Worm (Caenorhabditis elegans): ENCODE results near the gene C44C10.10.

DNA sequence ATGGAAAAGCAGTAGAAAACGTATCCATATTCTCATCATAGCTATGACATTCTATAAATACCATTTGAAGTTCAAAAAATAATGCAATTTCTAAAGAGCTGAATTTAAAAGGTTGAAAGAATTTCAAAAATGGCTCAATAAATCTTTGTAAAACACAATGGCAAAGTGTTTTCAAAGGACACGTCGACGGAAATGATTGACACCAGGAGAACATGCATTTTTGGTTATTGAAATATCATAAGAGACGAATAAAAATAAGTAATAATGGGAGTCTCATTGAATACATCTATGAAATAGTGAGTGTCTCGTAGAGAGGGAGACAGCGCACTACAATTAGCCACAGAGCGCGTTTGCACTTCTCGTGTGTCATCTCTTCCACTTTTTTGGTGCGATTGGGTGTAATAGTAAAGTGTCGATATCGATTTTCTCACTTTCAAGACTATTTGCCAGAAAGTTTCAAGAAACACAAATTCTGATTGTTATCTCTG, 33.6 kb upstream of the C44C10.10 start, which contains the start of gene T04F8.2:
- TF ChIP-seq lin-39 (tag; optimal IDR thresholded peaks at IDR 0.05) (no peak), vab-7 (GFP tag; IDR thresholded peaks at IDR 0.05) (no peak), unc-62 (GFP tag; optimal IDR thresholded peaks at IDR 0.05 in 1 of 2) (peak in 1 of 2 experiments; percentile 98), unc-62 (tag; optimal IDR thresholded peaks at IDR 0.05) (no peak), dmd-8 (GFP tag; IDR thresholded peaks at IDR 0.05) (no peak), nhr-28 (tag; optimal IDR thresholded peaks at IDR 0.05) (peak; percentile 98), lin-1 (GFP tag; IDR thresholded peaks at IDR 0.05) (no peak), lsy-2 (tag; optimal IDR thresholded peaks at IDR 0.05) (peak in 1 of 2 experiments; percentile 77), ceh-62 (tag; optimal IDR thresholded peaks at IDR 0.05) (no peak), ztf-11 (tag; optimal IDR thresholded peaks at IDR 0.05) (no peak)
